Fruit fly (Drosophila melanogaster) whole organism, prepupa: Measurements from ENCODE around the gene Or7a.

ENCODE experiments used
- Blimp-1 ChIP-seq: fragments of 200-800 bp; sonication (Bioruptor generic); optimal IDR thresholded peaks from 3 replicates; lab custom pipeline; 2017; ENCODE audit warnings: missing biosample characterization, missing genetic modification characterization, mild to moderate bottlenecking, moderate library complexity, missing genetic modification reagents
- CG10631 ChIP-seq: fragments of 200-800 bp; sonication (Bioruptor generic); optimal IDR thresholded peaks from 2 replicates; lab custom pipeline; 2016; ENCODE audit warnings: missing biosample characterization, missing genetic modification characterization
- CG10669 ChIP-seq: fragments of 200-800 bp; sonication (Bioruptor generic); optimal IDR thresholded peaks from 3 replicates; lab custom pipeline; 2018; ENCODE audit warnings: missing biosample characterization, mild to moderate bottlenecking, missing genetic modification characterization, moderate library complexity
- CG11294 ChIP-seq: fragments of 200-800 bp; sonication (Bioruptor generic); IDR thresholded peaks from 2 replicates; pipeline ENCODE4 v1.3.6; 2022; ENCODE audit warnings: missing biosample characterization, missing genetic modification characterization
- CG11762 ChIP-seq: fragments of 200-800 bp; sonication (Bioruptor generic); optimal IDR thresholded peaks from 3 replicates; lab custom pipeline; 2016; ENCODE audit warnings: missing biosample characterization, missing genetic modification characterization; ENCODE audit not compliant: insufficient read depth
- CG11902 ChIP-seq: fragments of 200-800 bp; sonication (Bioruptor generic); optimal IDR thresholded peaks from 3 replicates; lab custom pipeline; 2016; ENCODE audit warnings: missing biosample characterization, missing genetic modification characterization
- CG15336 ChIP-seq: fragments of 200-800 bp; sonication (Bioruptor generic); IDR thresholded peaks from 2 replicates; pipeline ENCODE4 v1.3.6; 2022; ENCODE audit warnings: missing biosample characterization, missing genetic modification characterization
- CG1621 ChIP-seq: fragments of 200-800 bp; sonication (Bioruptor generic); optimal IDR thresholded peaks from 3 replicates; lab custom pipeline; 2018; ENCODE audit warnings: missing biosample characterization, mild to moderate bottlenecking, missing genetic modification characterization
- CG16779 ChIP-seq: fragments of 200-800 bp; sonication (Bioruptor generic); optimal IDR thresholded peaks from 3 replicates; lab custom pipeline; 2017; ENCODE audit warnings: missing biosample characterization, mild to moderate bottlenecking, missing genetic modification characterization
- CG3032 ChIP-seq: fragments of 200-800 bp; optimal IDR thresholded peaks from 2 replicates; lab custom pipeline; 2019; ENCODE audit warnings: missing biosample characterization, mild to moderate bottlenecking, missing genetic modification characterization, moderate library complexity
- CG31627 ChIP-seq: fragments of 200-800 bp; sonication (Bioruptor generic); optimal IDR thresholded peaks from 3 replicates; lab custom pipeline; 2016; ENCODE audit warnings: missing biosample characterization, missing genetic modification characterization
- CG32006 ChIP-seq: fragments of 200-800 bp; sonication (Bioruptor generic); optimal IDR thresholded peaks from 3 replicates; lab custom pipeline; 2017; ENCODE audit warnings: missing biosample characterization, mild to moderate bottlenecking, missing genetic modification characterization
- CG3919 ChIP-seq: fragments of 200-800 bp; sonication (Bioruptor generic); optimal IDR thresholded peaks from 3 replicates; lab custom pipeline; 2016; ENCODE audit warnings: missing biosample characterization, missing genetic modification characterization
- CG4318 ChIP-seq: fragments of 200-800 bp; sonication (Bioruptor generic); optimal IDR thresholded peaks from 3 replicates; lab custom pipeline; 2017; ENCODE audit warnings: missing biosample characterization, mild to moderate bottlenecking, missing genetic modification characterization
- CG6276 ChIP-seq: fragments of 200-800 bp; sonication (Bioruptor generic); optimal IDR thresholded peaks from 2 replicates; lab custom pipeline; 2017; ENCODE audit warnings: missing biosample characterization, mild to moderate bottlenecking, missing genetic modification characterization
- CG6792 ChIP-seq: fragments of 200-800 bp; sonication (Bioruptor generic); optimal IDR thresholded peaks from 3 replicates; lab custom pipeline; 2016; ENCODE audit warnings: missing biosample characterization, missing genetic modification characterization
- CG6808 ChIP-seq: fragments of 200-800 bp; sonication (Bioruptor generic); optimal IDR thresholded peaks from 3 replicates; lab custom pipeline; 2017; ENCODE audit warnings: missing biosample characterization, missing genetic modification characterization, mild to moderate bottlenecking, moderate library complexity, missing genetic modification reagents
- CG8119 ChIP-seq: fragments of 200-800 bp; sonication (Bioruptor generic); IDR thresholded peaks from 3 replicates; pipeline ENCODE4 v1.3.6; 2022; ENCODE audit warnings: missing biosample characterization, missing genetic modification characterization
- CG8319 ChIP-seq: fragments of 200-800 bp; sonication (Bioruptor generic); optimal IDR thresholded peaks from 3 replicates; lab custom pipeline; 2016; ENCODE audit warnings: missing biosample characterization, missing genetic modification characterization
- CG8632 ChIP-seq: fragments of 200-800 bp; sonication (Bioruptor generic); optimal IDR thresholded peaks from 3 replicates; lab custom pipeline; 2016; ENCODE audit warnings: missing biosample characterization, missing genetic modification characterization
- CG9139 ChIP-seq: fragments of 200-800 bp; sonication (Bioruptor generic); optimal IDR thresholded peaks from 3 replicates; lab custom pipeline; 2017; ENCODE audit warnings: missing biosample characterization, mild to moderate bottlenecking, missing genetic modification characterization
- Eip75B ChIP-seq: fragments of 200-800 bp; sonication (Bioruptor generic); optimal IDR thresholded peaks from 3 replicates; lab custom pipeline; 2016; ENCODE audit warnings: missing biosample characterization, missing genetic modification characterization
- Eip78C ChIP-seq: fragments of 200-800 bp; sonication (Bioruptor generic); peaks from one replicate; lab custom pipeline; 2016; ENCODE audit warnings: missing biosample characterization, missing genetic modification characterization
- Eip93F ChIP-seq: fragments of 200-800 bp; sonication (Bioruptor generic); optimal IDR thresholded peaks from 2 replicates; lab custom pipeline; 2016; ENCODE audit warnings: missing biosample characterization, mild to moderate bottlenecking, missing genetic modification characterization
- Ets96B ChIP-seq: fragments of 200-800 bp; optimal IDR thresholded peaks from 2 replicates; lab custom pipeline; 2019; ENCODE audit warnings: missing biosample characterization, mild to moderate bottlenecking, missing genetic modification characterization, moderate library complexity
- Gug ChIP-seq: fragments of 200-800 bp; sonication (Bioruptor generic); IDR thresholded peaks from 2 replicates; pipeline ENCODE4 v1.3.6; 2022; ENCODE audit warnings: missing biosample characterization, missing genetic modification characterization
- Hr38 ChIP-seq: sonication (Bioruptor generic); optimal IDR thresholded peaks from 2 replicates; lab custom pipeline; 2016; ENCODE audit warnings: missing biosample characterization, missing genetic modification characterization
- Hr4 ChIP-seq: fragments of 200-800 bp; sonication (Bioruptor generic); optimal IDR thresholded peaks from 3 replicates; lab custom pipeline; 2016; ENCODE audit warnings: missing biosample characterization, missing genetic modification characterization
- Lpt ChIP-seq: fragments of 200-800 bp; sonication (Bioruptor generic); optimal IDR thresholded peaks from 3 replicates; lab custom pipeline; 2016; ENCODE audit warnings: missing biosample characterization, missing genetic modification characterization
- Met ChIP-seq: fragments of 200-800 bp; sonication (Bioruptor generic); optimal IDR thresholded peaks from 3 replicates; lab custom pipeline; 2016; ENCODE audit warnings: missing biosample characterization, missing genetic modification characterization
- Smox ChIP-seq: fragments of 200-800 bp; sonication (Bioruptor generic); optimal IDR thresholded peaks from 3 replicates; lab custom pipeline; 2016; ENCODE audit warnings: missing biosample characterization, missing genetic modification characterization
- Sox102F ChIP-seq: fragments of 200-800 bp; sonication (Bioruptor generic); optimal IDR thresholded peaks from 2 replicates; lab custom pipeline; 2016; ENCODE audit warnings: missing biosample characterization, mild to moderate bottlenecking, missing genetic modification characterization
- Sox14 ChIP-seq: fragments of 200-800 bp; sonication (Bioruptor generic); optimal IDR thresholded peaks from 3 replicates; lab custom pipeline; 2016; ENCODE audit warnings: missing biosample characterization, missing genetic modification characterization
- Sox15 ChIP-seq: fragments of 200-800 bp; sonication (Bioruptor generic); optimal IDR thresholded peaks from 3 replicates; lab custom pipeline; 2016; ENCODE audit warnings: missing biosample characterization, missing genetic modification characterization
- achi ChIP-seq: fragments of 200-800 bp; sonication (Bioruptor generic); optimal IDR thresholded peaks from 3 replicates; lab custom pipeline; 2016; ENCODE audit warnings: missing biosample characterization, missing genetic modification characterization
- acj6 ChIP-seq: fragments of 200-800 bp; sonication (Bioruptor generic); optimal IDR thresholded peaks from 3 replicates; lab custom pipeline; 2016; ENCODE audit warnings: missing biosample characterization, missing genetic modification characterization
- cyc ChIP-seq: fragments of 200-800 bp; sonication (Bioruptor generic); optimal IDR thresholded peaks from 3 replicates; lab custom pipeline; 2016; ENCODE audit warnings: missing biosample characterization, missing genetic modification characterization
- dac ChIP-seq: fragments of 200-800 bp; sonication (Bioruptor generic); optimal IDR thresholded peaks from 2 replicates; lab custom pipeline; 2017; ENCODE audit warnings: missing biosample characterization, mild to moderate bottlenecking, missing genetic modification characterization
- dsx ChIP-seq: fragments of 200-800 bp; optimal IDR thresholded peaks from 3 replicates; lab custom pipeline; 2019; ENCODE audit warnings: missing biosample characterization, mild to moderate bottlenecking, missing genetic modification characterization, moderate library complexity; ENCODE audit not compliant: poor library complexity, severe bottlenecking
- esn ChIP-seq: fragments of 200-800 bp; sonication (Bioruptor generic); optimal IDR thresholded peaks from 2 replicates; lab custom pipeline; 2016; ENCODE audit warnings: missing biosample characterization, mild to moderate bottlenecking, missing genetic modification characterization, moderate library complexity
- fd59A ChIP-seq: fragments of 200-800 bp; sonication (Bioruptor generic); optimal IDR thresholded peaks from 2 replicates; lab custom pipeline; 2017; ENCODE audit warnings: missing biosample characterization, mild to moderate bottlenecking, missing genetic modification characterization, missing genetic modification reagents
- fd85E ChIP-seq: fragments of 200-800 bp; sonication (Bioruptor generic); optimal IDR thresholded peaks from 3 replicates; lab custom pipeline; 2016; ENCODE audit warnings: missing biosample characterization, missing genetic modification characterization
- fkh ChIP-seq: fragments of 200-800 bp; sonication (Bioruptor generic); optimal IDR thresholded peaks from 3 replicates; lab custom pipeline; 2017; ENCODE audit warnings: missing biosample characterization, mild to moderate bottlenecking, missing genetic modification characterization, moderate library complexity
- lz ChIP-seq: fragments of 200-800 bp; sonication (Bioruptor generic); optimal IDR thresholded peaks from 3 replicates; lab custom pipeline; 2016; ENCODE audit warnings: missing biosample characterization, missing genetic modification characterization
- net ChIP-seq: fragments of 200-800 bp; sonication (Bioruptor generic); optimal IDR thresholded peaks from 3 replicates; lab custom pipeline; 2016; ENCODE audit warnings: missing biosample characterization, missing genetic modification characterization
- pdm3 ChIP-seq: fragments of 200-800 bp; sonication (Bioruptor generic); optimal IDR thresholded peaks from 3 replicates; lab custom pipeline; 2016; ENCODE audit warnings: missing biosample characterization, missing genetic modification characterization
- salr ChIP-seq, 2 experiments: fragments of 200-800 bp; sonication (Bioruptor generic); optimal IDR thresholded peaks; 3 replicates each; lab custom pipeline; 2016 to 2018; ENCODE audit warnings: missing biosample characterization in 2 of 2, missing genetic modification characterization in 2 of 2, mild to moderate bottlenecking in 1 of 2
- spab ChIP-seq: fragments of 200-800 bp; sonication (Bioruptor generic); optimal IDR thresholded peaks from 2 replicates; lab custom pipeline; 2017; ENCODE audit warnings: missing biosample characterization, mild to moderate bottlenecking, missing genetic modification characterization, missing genetic modification reagents
- ss ChIP-seq, 2 experiments: fragments of 200-800 bp; sonication (Bioruptor generic); optimal IDR thresholded peaks; 2 replicates in 1 of 2; 3 replicates in 1 of 2; lab custom pipeline; 2017 to 2018; ENCODE audit warnings: mild to moderate bottlenecking in 2 of 2, missing biosample characterization in 2 of 2, missing genetic modification characterization in 2 of 2, moderate library complexity in 1 of 2
- svp ChIP-seq: fragments of 200-800 bp; sonication (Bioruptor generic); peaks from one replicate; lab custom pipeline; 2016; ENCODE audit warnings: missing biosample characterization, missing genetic modification characterization
- topi ChIP-seq: fragments of 200-800 bp; sonication (Bioruptor generic); optimal IDR thresholded peaks from 3 replicates; lab custom pipeline; 2016; ENCODE audit warnings: missing biosample characterization, missing genetic modification characterization

Gene Or7a

DNA sequence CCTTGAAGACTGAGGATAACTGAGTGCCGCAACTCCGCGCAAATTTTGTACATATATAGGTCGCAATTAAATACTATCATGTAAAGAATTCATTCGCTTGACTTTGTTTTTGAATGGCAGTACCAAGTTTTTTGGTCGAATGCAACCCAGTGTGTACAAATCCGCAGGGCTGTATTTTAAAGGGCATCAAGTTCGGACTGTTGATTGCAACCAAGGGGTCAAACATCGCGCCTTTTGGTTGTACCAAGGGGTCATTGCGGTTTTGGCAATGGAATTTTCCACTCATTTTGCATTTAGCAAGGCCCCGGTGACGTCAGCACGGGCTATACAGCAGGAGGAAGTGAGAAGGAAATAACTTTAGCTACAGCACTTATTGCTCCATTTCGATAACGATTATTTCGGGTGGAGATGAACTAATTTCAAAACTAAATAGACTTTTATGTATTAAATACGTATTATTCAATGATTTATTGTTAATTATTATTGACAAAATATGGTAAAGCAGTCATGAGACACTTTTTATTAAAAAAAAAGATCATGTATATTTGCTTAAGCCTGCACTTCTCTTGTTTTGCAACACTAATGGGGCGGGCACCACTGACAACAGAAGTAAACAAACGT, 33.7 kb downstream of the Or7a start, which contains the start of gene CG10958:
TSS of gene CG10958 (plus strand) at position 593 of the 621 bp plus-strand sequence.
- TF ChIP-seq Hr4 (GFP tag; lab: Kevin White, UChicago) (peak; percentile 39), lz (peak; percentile 61), Smox (no peak), spab (GFP tag; lab: Kevin White, UChicago) (no peak), Ets96B (tag; lab: Kevin White, UChicago) (peak; percentile 42), CG11294 (GFP tag; lab: Robert Waterston, UW) (no peak; the same call in 1 of the 2 replicates), ss (GFP tag; optimal IDR thresholded peaks at IDR 0.05; lab: Kevin White, UChicago) (no peak), CG4318 (GFP tag; lab: Kevin White, UChicago) (no peak), CG11902 (GFP tag; lab: Kevin White, UChicago) (peak; percentile 34), esn (GFP tag; lab: Kevin White, UChicago) (peak; percentile 72), achi (GFP tag; lab: Kevin White, UChicago) (peak; percentile 74), CG6808 (GFP tag; lab: Kevin White, UChicago) (no peak), svp (GFP tag; lab: Kevin White, UChicago) (peak; percentile 85), Lpt (GFP tag; lab: Kevin White, UChicago) (peak; percentile 6), Sox102F (GFP tag; lab: Kevin White, UChicago) (no peak), fd59A (GFP tag; lab: Kevin White, UChicago) (no peak), dac (GFP tag; lab: Kevin White, UChicago) (no peak), topi (GFP tag; lab: Kevin White, UChicago) (peak; percentile 65), fd85E (GFP tag; lab: Kevin White, UChicago) (peak; percentile 25), net (GFP tag; lab: Kevin White, UChicago) (peak; percentile 36), Eip93F (GFP tag; lab: Kevin White, UChicago) (peak; percentile 57), CG1621 (tag; lab: Kevin White, UChicago) (no peak), Blimp-1 (GFP tag; lab: Kevin White, UChicago) (no peak), Met (GFP tag; lab: Kevin White, UChicago) (no peak), CG11762 (GFP tag; lab: Kevin White, UChicago) (no peak), pdm3 (GFP tag; lab: Kevin White, UChicago) (peak; percentile 75), CG6276 (GFP tag; lab: Kevin White, UChicago) (no peak), Eip75B (GFP tag; lab: Kevin White, UChicago) (peak; percentile 61), CG3032 (peak; percentile 24), CG16779 (tag; lab: Kevin White, UChicago) (no peak), CG9139 (no peak), CG8319 (peak; percentile 34), fkh (GFP tag; lab: Kevin White, UChicago) (peak; percentile 90), acj6 (GFP tag; lab: Kevin White, UChicago) (peak; percentile 66), CG8119 (GFP tag; lab: Robert Waterston, UW) (no peak; the same call in 2 of the 3 replicates), CG15336 (GFP tag; lab: Robert Waterston, UW) (peak; percentile 52; the same call in 1 of the 2 replicates), Hr38 (GFP tag; lab: Kevin White, UChicago) (no peak), CG31627 (GFP tag; lab: Kevin White, UChicago) (peak; percentile 35), CG3919 (GFP tag; lab: Kevin White, UChicago) (peak; percentile 73), Eip78C (peak; percentile 81), CG32006 (no peak), Sox14 (GFP tag; lab: Kevin White, UChicago) (peak; percentile 48), salr (GFP tag; optimal IDR thresholded peaks at IDR 0.05; lab: Kevin White, UChicago) (no peak), CG8632 (GFP tag; lab: Kevin White, UChicago) (peak; percentile 52), CG6792 (GFP tag; lab: Kevin White, UChicago) (peak; percentile 60), Sox15 (GFP tag; lab: Kevin White, UChicago) (peak; percentile 16), CG10669 (no peak), cyc (GFP tag; lab: Kevin White, UChicago) (peak; percentile 43), Gug (GFP tag; lab: Robert Waterston, UW) (0 out of 2 replicates have a peak, but pooled peaks have one; percentile 12), dsx (no peak), CG10631 (peak; percentile 69)
